Worm (Caenorhabditis elegans): ENCODE data around the gene ZK829.1.

The ZK829.1 gene

ce11 chrIV:11902832-11903231, 39.4 kb downstream of the ZK829.1 start:
- TF ChIP-seq nhr-80 (tag; optimal IDR thresholded peaks at IDR 0.05) (peak; percentile 1), nfya-1 (tag; optimal IDR thresholded peaks at IDR 0.05; ENCODE audit: borderline replicate concordance, insufficient read depth) (no peak)

ce11 chrIV:11901215-11901614, 41.0 kb downstream of the ZK829.1 start:
- TF ChIP-seq lag-1 (GFP tag; IDR thresholded peaks at IDR 0.05) (no peak), ztf-26 (tag; optimal IDR thresholded peaks at IDR 0.05) (peak; percentile 30)

- no peak for TF ChIP-seq madf-8 (GFP tag; conservative IDR thresholded peaks at IDR 0.05)
- TF ChIP-seq ztf-6 (GFP tag; IDR thresholded peaks at IDR 0.05) = no peak
- TF ChIP-seq nfya-2 (GFP tag; IDR thresholded peaks at IDR 0.05) = no peak
- no peak for TF ChIP-seq cebp-1 (GFP tag; IDR thresholded peaks at IDR 0.05)
- TF ChIP-seq cebp-1 (tag; optimal IDR thresholded peaks at IDR 0.05) = no peak
- no peak for TF ChIP-seq akir-1 (GFP tag; optimal IDR thresholded peaks at IDR 0.05)
- TF ChIP-seq T07F8.4 (tag; optimal IDR thresholded peaks at IDR 0.05) = no peak
- no peak for TF ChIP-seq C17E4.6 (GFP tag; IDR thresholded peaks at IDR 0.05)
- no peak for TF ChIP-seq ZK185.1 (tag; optimal IDR thresholded peaks at IDR 0.05; ENCODE audit: poor library complexity, severe bottlenecking)
- no peak for TF ChIP-seq B0261.1 (tag; optimal IDR thresholded peaks at IDR 0.05)
- no peak for TF ChIP-seq F57A8.1 (GFP tag; optimal IDR thresholded peaks at IDR 0.05)
- no peak for TF ChIP-seq dox-1 (GFP tag; IDR thresholded peaks at IDR 0.05)
- TF ChIP-seq K12H6.12 (tag; optimal IDR thresholded peaks at IDR 0.05) = no peak
- TF ChIP-seq ztf-28 (GFP tag; IDR thresholded peaks at IDR 0.05) = no peak
- no peak for TF ChIP-seq nhr-120 (GFP tag; IDR thresholded peaks at IDR 0.05)
These were observed 41.8 kb downstream of the ZK829.1 start for ce11 chrIV:11900399-11900798.

ce11 chrIV:11899358-11899757, 42.9 kb downstream of the ZK829.1 start, which contains the start of gene nhr-43:
Gene nhr-43, plus strand, starts transcription at chrIV:11899590.
- TF ChIP-seq somi-1 (GFP tag; optimal IDR thresholded peaks at IDR 0.05) (peak; percentile 44), unc-62 (GFP tag; optimal IDR thresholded peaks at IDR 0.05) (no peak), sptf-2 (GFP tag; optimal IDR thresholded peaks at IDR 0.05) (no peak), Y95B8A.8 (GFP tag; IDR thresholded peaks at IDR 0.05) (no peak), ama-1 (optimal IDR thresholded peaks at IDR 0.05) (no peak), ama-1 (GFP tag; optimal IDR thresholded peaks at IDR 0.05) (no peak), madf-8 (GFP tag; conservative IDR thresholded peaks at IDR 0.05) (no peak), atf-7 (tag; optimal IDR thresholded peaks at IDR 0.05) (peak; percentile 29), athp-1 (tag; optimal IDR thresholded peaks at IDR 0.05) (no peak), fkh-3 (tag; optimal IDR thresholded peaks at IDR 0.05) (no peak), ccch-3 (GFP tag; optimal IDR thresholded peaks at IDR 0.05) (no peak), lsy-27 (tag; optimal IDR thresholded peaks at IDR 0.05; ENCODE audit: borderline replicate concordance, insufficient read depth) (no peak), ZK185.1 (tag; optimal IDR thresholded peaks at IDR 0.05; ENCODE audit: poor library complexity, severe bottlenecking) (no peak), ztf-26 (tag; optimal IDR thresholded peaks at IDR 0.05) (peak; percentile 6)

ce11 chrIV:11897710-11898109, 44.5 kb downstream of the ZK829.1 start:
- TF ChIP-seq egrh-3 (GFP tag; IDR thresholded peaks at IDR 0.05) = no peak
- no peak for TF ChIP-seq xnd-1 (tag; optimal IDR thresholded peaks at IDR 0.05)
- TF ChIP-seq sea-2 (GFP tag; IDR thresholded peaks at IDR 0.05) = no peak
- no peak for TF ChIP-seq B0019.2 (GFP tag; conservative IDR thresholded peaks at IDR 0.05)
- TF ChIP-seq nhr-80 (tag; optimal IDR thresholded peaks at IDR 0.05) = peak; percentile 38
